Worm (Caenorhabditis elegans) whole organism, young adult: Measurements from ENCODE around the gene D1053.2.
A peak's percentile ranks its signal among the peaks of the same experiment; 100 is the strongest.

Experiments
- B0336.3 ChIP-seq: fragments of 200-800 bp; sonication (Bioruptor generic); IDR thresholded peaks from 2 replicates; pipeline ENCODE4 v1.3.6; 2022; ENCODE audit warnings: missing genetic modification characterization, missing compliant biosample characterization
- C06A6.2 ChIP-seq: fragments of 200-800 bp; sonication (Bioruptor generic); conservative IDR thresholded peaks from 2 replicates; pipeline ENCODE4 v1.3.6; 2022; ENCODE audit warnings: missing genetic modification characterization, missing compliant biosample characterization
- F33H1.4 ChIP-seq: fragments of 200-800 bp; sonication (Bioruptor generic); IDR thresholded peaks from 2 replicates; pipeline ENCODE4 v1.3.6; 2022; ENCODE audit warnings: missing genetic modification reagents, missing genetic modification characterization, missing compliant biosample characterization
- K11D2.4 ChIP-seq: fragments of 200-800 bp; sonication (Bioruptor generic); IDR thresholded peaks from 2 replicates; pipeline ENCODE4 v1.3.6; 2022; ENCODE audit warnings: missing genetic modification reagents, missing genetic modification characterization, missing compliant biosample characterization
- Y53G8AR.9 ChIP-seq: fragments of 200-800 bp; sonication (Bioruptor generic); conservative IDR thresholded peaks from 2 replicates; pipeline ENCODE4 v1.3.6; 2022; ENCODE audit warnings: missing genetic modification reagents, missing genetic modification characterization, missing compliant biosample characterization
- Y67H2A.10 ChIP-seq: fragments of 200-800 bp; sonication (Bioruptor generic); conservative IDR thresholded peaks from 2 replicates; pipeline ENCODE4 v1.3.6; 2022; ENCODE audit warnings: missing genetic modification reagents, missing genetic modification characterization, missing compliant biosample characterization
- ZK185.1 ChIP-seq: sonication (generic microtip); optimal IDR thresholded peaks from 2 replicates; lab custom pipeline; 2016; ENCODE audit warnings: mild to moderate bottlenecking, missing genetic modification characterization, missing compliant biosample characterization; ENCODE audit not compliant: poor library complexity, severe bottlenecking
- akir-1 ChIP-seq: fragments of 200-800 bp; sonication (Bioruptor generic); optimal IDR thresholded peaks from 2 replicates; lab custom pipeline; 2018; ENCODE audit warnings: mild to moderate bottlenecking, missing genetic modification characterization, moderate library complexity, missing compliant biosample characterization
- aptf-2 ChIP-seq: fragments of 200-800 bp; sonication (Bioruptor generic); conservative IDR thresholded peaks from 2 replicates; pipeline ENCODE4 v1.3.6; 2022; ENCODE audit warnings: missing genetic modification reagents, missing genetic modification characterization, missing compliant biosample characterization
- atf-7 ChIP-seq: sonication (generic microtip); optimal IDR thresholded peaks from 2 replicates; lab custom pipeline; 2017; ENCODE audit warnings: mild to moderate bottlenecking, missing genetic modification characterization, missing compliant biosample characterization
- attf-5 ChIP-seq: fragments of 200-800 bp; sonication (Bioruptor generic); optimal IDR thresholded peaks from 2 replicates; lab custom pipeline; 2018; ENCODE audit warnings: mild to moderate bottlenecking, missing genetic modification characterization, missing compliant biosample characterization
- ceh-27 ChIP-seq: fragments of 200-800 bp; sonication (Bioruptor generic); optimal IDR thresholded peaks from 2 replicates; lab custom pipeline; 2018; ENCODE audit warnings: mild to moderate bottlenecking, missing genetic modification characterization, moderate library complexity, missing compliant biosample characterization
- dox-1 ChIP-seq: fragments of 200-800 bp; sonication (Bioruptor generic); IDR thresholded peaks from 2 replicates; pipeline ENCODE4 v1.3.6; 2022; ENCODE audit warnings: missing genetic modification reagents, missing genetic modification characterization, missing compliant biosample characterization
- egl-44 ChIP-seq: fragments of 200-800 bp; sonication (Bioruptor generic); IDR thresholded peaks from 2 replicates; pipeline ENCODE4 v1.3.6; 2022; ENCODE audit warnings: missing genetic modification reagents, missing genetic modification characterization, missing compliant biosample characterization
- ets-4 ChIP-seq: fragments of 200-800 bp; sonication (Bioruptor generic); optimal IDR thresholded peaks from 2 replicates; lab custom pipeline; 2018; ENCODE audit warnings: mild to moderate bottlenecking, missing genetic modification characterization, missing compliant biosample characterization
- hlh-26 ChIP-seq: fragments of 200-800 bp; sonication (Bioruptor generic); conservative IDR thresholded peaks from 2 replicates; pipeline ENCODE4 v1.3.6; 2022; ENCODE audit warnings: missing genetic modification reagents, missing genetic modification characterization, missing compliant biosample characterization
- hmg-20 ChIP-seq: fragments of 200-800 bp; sonication (Bioruptor generic); IDR thresholded peaks from 2 replicates; pipeline ENCODE4 v1.3.6; 2022; ENCODE audit warnings: missing genetic modification reagents, missing genetic modification characterization, missing compliant biosample characterization
- let-607 ChIP-seq, 2 experiments: fragments of 200-800 bp in 1 of 2; sonication (Bioruptor generic) in 1 of 2; sonication (generic microtip) in 1 of 2; optimal IDR thresholded peaks; 2 replicates each; lab custom pipeline; 2016 to 2018; ENCODE audit warnings: mild to moderate bottlenecking in 2 of 2, missing compliant biosample characterization in 2 of 2, missing genetic modification characterization in 2 of 2, moderate library complexity in 2 of 2, missing genotype in 1 of 2
- lin-35 ChIP-seq, 3 experiments: fragments of 150-350 bp in 2 of 3; sonication (generic microtip) in 1 of 3; optimal IDR thresholded peaks; 2 replicates each; lab custom pipeline; 2014 to 2018; ENCODE audit warnings: missing biosample characterization in 3 of 3, missing genetic modification characterization in 3 of 3, missing genetic modification reagents in 3 of 3
- nfya-1 ChIP-seq: sonication (generic microtip); optimal IDR thresholded peaks from 2 replicates; lab custom pipeline; 2017; ENCODE audit warnings: antibody characterized with exemption, missing compliant biosample characterization, missing genetic modification characterization, borderline replicate concordance; ENCODE audit not compliant: insufficient read depth
- nhr-27 ChIP-seq: fragments of 200-800 bp; sonication (Bioruptor generic); optimal IDR thresholded peaks from 2 replicates; lab custom pipeline; 2018; ENCODE audit warnings: mild to moderate bottlenecking, missing genetic modification characterization, moderate library complexity, missing compliant biosample characterization
- nhr-80 ChIP-seq: sonication (generic microtip); optimal IDR thresholded peaks from 2 replicates; lab custom pipeline; 2016; ENCODE audit warnings: missing genetic modification characterization, missing compliant biosample characterization
- rpc-1 ChIP-seq, 2 experiments: fragments of 150-350 bp in 1 of 2; sonication (generic microtip) in 1 of 2; optimal IDR thresholded peaks; 2 replicates each; lab custom pipeline; 2014 to 2018; ENCODE audit warnings: missing biosample characterization in 1 of 2, missing genetic modification characterization in 1 of 2, missing genetic modification reagents in 1 of 2, missing genotype in 1 of 2
- sea-2 ChIP-seq: fragments of 200-800 bp; sonication (Bioruptor generic); IDR thresholded peaks from 2 replicates; pipeline ENCODE4 v1.3.6; 2022; ENCODE audit warnings: missing genetic modification characterization, missing compliant biosample characterization
- sptf-2 ChIP-seq: fragments of 200-800 bp; sonication (Bioruptor generic); optimal IDR thresholded peaks from 2 replicates; lab custom pipeline; 2018; ENCODE audit warnings: mild to moderate bottlenecking, missing genetic modification characterization, missing compliant biosample characterization
- unc-130 ChIP-seq: sonication (generic microtip); optimal IDR thresholded peaks from 2 replicates; lab custom pipeline; 2016; ENCODE audit warnings: missing genetic modification reagents, missing genetic modification characterization, missing compliant biosample characterization
- unc-62 ChIP-seq: fragments of 150-350 bp; optimal IDR thresholded peaks from 2 replicates; lab custom pipeline; 2014; ENCODE audit warnings: missing biosample characterization, missing genetic modification reagents, missing genetic modification characterization

The D1053.2 gene

DNA sequence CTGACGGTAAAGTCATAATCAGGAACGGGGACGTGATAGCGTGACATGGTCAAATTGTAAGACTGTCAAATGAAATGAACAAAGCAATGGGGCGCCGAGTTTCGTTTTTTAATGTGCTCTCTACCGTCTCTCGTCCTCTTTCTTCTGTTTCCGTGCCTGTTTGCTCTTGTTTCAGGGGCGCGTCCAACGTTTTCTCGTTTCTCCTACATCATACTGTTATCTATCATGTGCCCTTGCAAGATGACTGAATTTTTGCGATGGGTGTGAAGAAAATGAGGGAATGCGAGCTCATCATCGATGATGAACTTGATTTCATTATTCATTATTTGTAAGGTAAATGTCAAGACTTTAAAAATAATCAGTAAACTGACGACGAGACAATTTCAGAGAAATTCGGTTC is 47.1 kb upstream of the D1053.2 start, which contains the start of gene T04F8.7:
Gene T04F8.7, minus strand, starts transcription at position 130 of the 400 bp plus-strand sequence.
- TF ChIP-seq lin-35 (GFP tag; optimal IDR thresholded peaks at IDR 0.05; lab: Kevin White, UChicago) (no peak), akir-1 (GFP tag; lab: Kevin White, UChicago) (no peak), ets-4 (GFP tag; lab: Kevin White, UChicago) (peak; percentile 49), unc-62 (GFP tag; lab: Kevin White, UChicago) (peak; percentile 28), let-607 (tag; optimal IDR thresholded peaks at IDR 0.05; lab: Kevin White, UChicago) (peak in 1 of 2 experiments; percentile 69), egl-44 (no peak), nhr-80 (tag; lab: Kevin White, UChicago) (peak; percentile 99), dox-1 (GFP tag; lab: Robert Waterston, UW) (peak; percentile 66), atf-7 (tag; lab: Kevin White, UChicago) (peak; percentile 61), hlh-26 (GFP tag; lab: Robert Waterston, UW) (no peak), Y53G8AR.9 (GFP tag; lab: Robert Waterston, UW) (0 out of 2 replicates have a peak, but pooled peaks have one; percentile 22)

DNA sequence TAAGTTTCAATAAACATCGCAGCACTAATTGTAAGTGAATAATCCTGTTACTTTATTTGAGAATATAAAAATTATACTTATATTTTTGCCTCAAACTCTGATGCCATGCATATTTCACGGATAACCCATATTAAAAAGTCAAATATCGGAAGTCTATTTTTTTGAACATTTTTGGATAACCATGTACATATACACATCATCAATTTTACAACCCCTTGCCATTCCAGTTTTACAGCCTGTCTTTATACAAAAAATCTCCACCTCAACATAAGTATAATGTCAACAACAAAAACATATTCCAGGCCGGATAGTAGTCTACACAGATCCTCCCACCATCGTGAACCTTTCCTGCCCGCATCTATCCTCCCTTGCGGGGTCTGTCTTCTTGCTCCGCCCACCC is 43.7 kb upstream of the D1053.2 start, which contains the start of gene hnd-1:
Gene hnd-1, plus strand, starts transcription at position 301 of the 400 bp plus-strand sequence.
- TF ChIP-seq attf-5 (GFP tag; lab: Kevin White, UChicago) (no peak), sptf-2 (GFP tag; lab: Kevin White, UChicago) (no peak)

- TF ChIP-seq sea-2 (GFP tag; lab: Robert Waterston, UW), result no peak
- TF ChIP-seq hmg-20 (GFP tag; lab: Robert Waterston, UW), result no peak
- no peak for TF ChIP-seq nhr-27
- TF ChIP-seq unc-130, result no peak
- TF ChIP-seq Y67H2A.10 (GFP tag; lab: Robert Waterston, UW), result no peak
- TF ChIP-seq B0336.3 (GFP tag; lab: Robert Waterston, UW), result no peak
- no peak for TF ChIP-seq F33H1.4
Measured at ce11 chrX:11687836-11688319, 40.1 kb upstream of the D1053.2 start, which contains the start of gene C44C10.7. Gene C44C10.7, minus strand, starts transcription at chrX:11688269.

ce11 chrX:11690014-11690591 is 37.8 kb upstream of the D1053.2 start, which contains the start of the genes C44C10.10 and C44C10.5:
Gene C44C10.10, plus strand, starts transcription at chrX:11690314.
Gene C44C10.5, plus strand, starts transcription at chrX:11690541.
- TF ChIP-seq attf-5 (GFP tag; lab: Kevin White, UChicago), result no peak
- TF ChIP-seq K11D2.4, result no peak
- no peak for TF ChIP-seq Y67H2A.10 (GFP tag; lab: Robert Waterston, UW)
- no peak for TF ChIP-seq rpc-1 (optimal IDR thresholded peaks at IDR 0.05; lab: Kevin White, UChicago)
- no peak for TF ChIP-seq rpc-1 (tag; optimal IDR thresholded peaks at IDR 0.05; lab: Kevin White, UChicago)
- TF ChIP-seq, all 124 proteins: peak for 0

DNA sequence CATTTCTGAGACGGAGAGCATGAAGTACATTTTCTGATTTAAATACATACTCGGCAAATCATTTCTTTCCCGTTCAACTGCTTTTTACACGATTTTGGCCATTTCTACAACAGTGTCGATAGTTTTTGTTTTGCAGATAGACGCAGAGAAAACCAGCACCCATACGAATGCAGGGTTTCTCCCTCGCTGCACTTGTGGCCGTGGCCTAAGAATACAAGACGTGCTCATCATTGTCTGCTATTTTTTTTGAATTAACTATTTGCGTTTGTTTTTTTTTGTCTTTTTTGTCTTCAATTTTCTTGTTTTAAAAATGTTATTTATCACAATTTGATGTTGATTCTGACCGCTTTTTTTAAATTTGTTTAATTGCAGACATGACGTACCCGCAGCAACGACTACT is 34.9 kb upstream of the D1053.2 start, which contains the start of gene smcl-1:
Gene smcl-1, plus strand, starts transcription at position 373 of the 400 bp plus-strand sequence.
- TF ChIP-seq nhr-80 (tag; lab: Kevin White, UChicago), result peak; percentile 51
- TF ChIP-seq ceh-27 (GFP tag; lab: Kevin White, UChicago), result peak; percentile 3
- TF ChIP-seq nhr-27, result no peak
- no peak for TF ChIP-seq nfya-1
- TF ChIP-seq ZK185.1 (tag; lab: Kevin White, UChicago), result peak; percentile 55
- no peak for TF ChIP-seq aptf-2 (GFP tag; lab: Robert Waterston, UW)
- TF ChIP-seq C06A6.2, result no peak
- peak; percentile 40 for TF ChIP-seq attf-5 (GFP tag; lab: Kevin White, UChicago)
